Worm (Caenorhabditis elegans) whole organism, L4 larva: ENCODE data around the gene Y39A1A.3.

Source experiments
- D1046.2 ChIP-seq: fragments of 200-800 bp; sonication (Bioruptor generic); IDR thresholded peaks from 2 replicates; pipeline ENCODE4 v1.3.6; 2022; ENCODE audit warnings: missing genetic modification characterization, missing compliant biosample characterization
- F26F4.8 ChIP-seq: fragments of 200-800 bp; sonication (Bioruptor generic); conservative IDR thresholded peaks from 2 replicates; pipeline ENCODE4 v1.3.6; 2022; ENCODE audit warnings: missing genetic modification characterization, missing compliant biosample characterization
- F37D6.2 ChIP-seq: sonication (generic microtip); optimal IDR thresholded peaks from 2 replicates; lab custom pipeline; 2016; ENCODE audit warnings: mild to moderate bottlenecking, missing genetic modification characterization, missing compliant biosample characterization
- R02D3.7 ChIP-seq: fragments of 150-350 bp; sonication (generic microtip); optimal IDR thresholded peaks from 3 replicates; lab custom pipeline; 2014; ENCODE audit warnings: missing biosample characterization, missing genetic modification characterization
- Y5F2A.4 ChIP-seq: fragments of 200-800 bp; sonication (Bioruptor generic); optimal IDR thresholded peaks from 2 replicates; lab custom pipeline; 2018; ENCODE audit warnings: mild to moderate bottlenecking, missing genetic modification characterization, missing compliant biosample characterization
- Y75B8A.6 ChIP-seq: fragments of 200-800 bp; sonication (Bioruptor generic); IDR thresholded peaks from 2 replicates; pipeline ENCODE4 v1.3.6; 2022; ENCODE audit warnings: missing genetic modification reagents, missing genetic modification characterization, missing compliant biosample characterization
- ZK337.2 ChIP-seq: fragments of 200-800 bp; sonication (Bioruptor generic); IDR thresholded peaks from 2 replicates; pipeline ENCODE4 v1.3.6; 2022; ENCODE audit warnings: missing genetic modification reagents, missing genetic modification characterization, missing compliant biosample characterization
- aha-1 ChIP-seq: fragments of 150-350 bp; peaks from one replicate; lab custom pipeline; 2014; ENCODE audit warnings: missing biosample characterization, missing genetic modification characterization
- attf-4 ChIP-seq: sonication (generic microtip); optimal IDR thresholded peaks from 3 replicates; lab custom pipeline; 2017; ENCODE audit warnings: missing biosample characterization, missing genetic modification characterization
- ceh-20 ChIP-seq: fragments of 200-800 bp; sonication (Bioruptor generic); IDR thresholded peaks from 2 replicates; pipeline ENCODE4 v1.3.6; 2022; ENCODE audit warnings: missing genetic modification reagents, missing genetic modification characterization, missing compliant biosample characterization
- ceh-62 ChIP-seq: sonication (generic microtip); optimal IDR thresholded peaks from 2 replicates; lab custom pipeline; 2017; ENCODE audit warnings: missing biosample characterization, missing genetic modification characterization
- ceh-82 ChIP-seq: sonication (generic microtip); optimal IDR thresholded peaks from 2 replicates; lab custom pipeline; 2017; ENCODE audit warnings: missing biosample characterization, missing genetic modification characterization
- ces-1 ChIP-seq: fragments of 150-350 bp; sonication (generic microtip); optimal IDR thresholded peaks from 4 replicates; lab custom pipeline; 2014; ENCODE audit warnings: missing biosample characterization, missing genetic modification reagents, missing genetic modification characterization
- cey-2 ChIP-seq: sonication (generic microtip); optimal IDR thresholded peaks from 3 replicates; lab custom pipeline; 2017; ENCODE audit warnings: missing genetic modification characterization, mild to moderate bottlenecking, missing compliant biosample characterization, antibody characterized with exemption, borderline replicate concordance; ENCODE audit not compliant: insufficient read depth
- ctbp-1 ChIP-seq: fragments of 200-800 bp; sonication (Bioruptor generic); IDR thresholded peaks from 2 replicates; pipeline ENCODE4 v1.3.6; 2022; ENCODE audit warnings: missing genetic modification reagents, missing genetic modification characterization, missing compliant biosample characterization
- daf-12 ChIP-seq: fragments of 150-350 bp; optimal IDR thresholded peaks from 2 replicates; lab custom pipeline; 2014; ENCODE audit warnings: missing biosample characterization, missing genetic modification reagents, missing genetic modification characterization
- daf-19 ChIP-seq: fragments of 200-800 bp; sonication (Bioruptor generic); conservative IDR thresholded peaks from 2 replicates; pipeline ENCODE4 v1.3.6; 2022; ENCODE audit warnings: missing genetic modification characterization, missing compliant biosample characterization
- daf-8 ChIP-seq: fragments of 200-800 bp; sonication (Bioruptor generic); IDR thresholded peaks from 2 replicates; pipeline ENCODE4 v1.3.6; 2022; ENCODE audit warnings: missing genetic modification characterization, missing compliant biosample characterization
- dmd-8 ChIP-seq: fragments of 200-800 bp; sonication (Bioruptor generic); IDR thresholded peaks from 2 replicates; pipeline ENCODE4 v1.3.6; 2022; ENCODE audit warnings: missing genetic modification characterization, missing compliant biosample characterization
- dpl-1 ChIP-seq: fragments of 150-350 bp; optimal IDR thresholded peaks from 2 replicates; lab custom pipeline; 2014; ENCODE audit warnings: missing biosample characterization, missing genetic modification reagents, missing genetic modification characterization
- dve-1 ChIP-seq: sonication (generic microtip); optimal IDR thresholded peaks from 2 replicates; lab custom pipeline; 2017; ENCODE audit warnings: antibody characterized with exemption, mild to moderate bottlenecking, missing genetic modification characterization, missing compliant biosample characterization; ENCODE audit not compliant: insufficient read depth
- egl-27 ChIP-seq: sonication (generic microtip); optimal IDR thresholded peaks from 3 replicates; lab custom pipeline; 2017; ENCODE audit warnings: missing biosample characterization, missing genetic modification reagents, missing genetic modification characterization
- hif-1 ChIP-seq, 2 experiments: sonication (generic microtip); optimal IDR thresholded peaks; 2 replicates each; lab custom pipeline; 2016 to 2017; ENCODE audit warnings: missing compliant biosample characterization in 2 of 2, missing genetic modification characterization in 2 of 2, missing genetic modification reagents in 2 of 2, missing genotype in 2 of 2, mild to moderate bottlenecking in 1 of 2
- hlh-11 ChIP-seq: fragments of 200-800 bp; sonication (Bioruptor generic); optimal IDR thresholded peaks from 2 replicates; lab custom pipeline; 2018; ENCODE audit warnings: mild to moderate bottlenecking, missing genetic modification characterization, missing compliant biosample characterization
- hlh-30 ChIP-seq: sonication (generic microtip); optimal IDR thresholded peaks from 2 replicates; lab custom pipeline; 2017; ENCODE audit warnings: antibody characterized with exemption, mild to moderate bottlenecking, missing genetic modification characterization, missing compliant biosample characterization; ENCODE audit not compliant: insufficient read depth
- hmg-1.1 ChIP-seq: fragments of 200-800 bp; sonication (Bioruptor generic); IDR thresholded peaks from 2 replicates; pipeline ENCODE4 v1.3.6; 2022; ENCODE audit warnings: missing genetic modification reagents, missing genetic modification characterization, missing compliant biosample characterization
- lin-13 ChIP-seq: fragments of 150-350 bp; optimal IDR thresholded peaks from 2 replicates; lab custom pipeline; 2014; ENCODE audit warnings: missing biosample characterization, missing genetic modification reagents, missing genetic modification characterization
- lin-15B ChIP-seq: fragments of 150-350 bp; sonication (generic microtip); optimal IDR thresholded peaks from 3 replicates; lab custom pipeline; 2014; ENCODE audit warnings: missing biosample characterization, missing genetic modification characterization
- lin-29 ChIP-seq: fragments of 200-800 bp; sonication (Bioruptor generic); IDR thresholded peaks from 2 replicates; pipeline ENCODE4 v1.3.6; 2022; ENCODE audit warnings: missing genetic modification reagents, missing genetic modification characterization, missing compliant biosample characterization
- lir-3 ChIP-seq: sonication (generic microtip); optimal IDR thresholded peaks from 2 replicates; lab custom pipeline; 2016; ENCODE audit warnings: mild to moderate bottlenecking, missing genetic modification characterization, missing compliant biosample characterization
- lsy-2 ChIP-seq, 2 experiments: fragments of 150-350 bp in 1 of 2; sonication (generic microtip) in 1 of 2; optimal IDR thresholded peaks; 2 replicates each; lab custom pipeline; 2014 to 2017; ENCODE audit warnings: missing biosample characterization in 2 of 2, missing genetic modification characterization in 2 of 2
- mdl-1 ChIP-seq, 2 experiments: fragments of 150-350 bp in 1 of 2; sonication (generic microtip) in 1 of 2; optimal IDR thresholded peaks; 2 replicates each; lab custom pipeline; 2014 to 2017; ENCODE audit warnings: missing biosample characterization in 2 of 2, missing genetic modification characterization in 2 of 2
- mep-1 ChIP-seq: fragments of 150-350 bp; sonication (generic microtip); optimal IDR thresholded peaks from 3 replicates; lab custom pipeline; 2014; ENCODE audit warnings: missing biosample characterization, missing genetic modification characterization
- nhr-11 ChIP-seq: fragments of 150-350 bp; optimal IDR thresholded peaks from 2 replicates; lab custom pipeline; 2014; ENCODE audit warnings: missing biosample characterization, missing genetic modification characterization
- nhr-111 ChIP-seq: fragments of 200-800 bp; sonication (Bioruptor generic); optimal IDR thresholded peaks from 2 replicates; lab custom pipeline; 2018; ENCODE audit warnings: mild to moderate bottlenecking, missing genetic modification characterization, missing compliant biosample characterization
- nhr-237 ChIP-seq: sonication (generic microtip); optimal IDR thresholded peaks from 2 replicates; lab custom pipeline; 2017; ENCODE audit warnings: missing biosample characterization, missing genetic modification characterization
- nhr-42 ChIP-seq: fragments of 200-800 bp; sonication (Bioruptor generic); IDR thresholded peaks from 2 replicates; pipeline ENCODE4 v1.3.6; 2022; ENCODE audit warnings: missing genetic modification characterization, missing compliant biosample characterization
- nhr-48 ChIP-seq: sonication (generic microtip); optimal IDR thresholded peaks from 2 replicates; lab custom pipeline; 2016; ENCODE audit warnings: mild to moderate bottlenecking, missing genetic modification characterization, missing compliant biosample characterization
- php-3 ChIP-seq: fragments of 200-800 bp; sonication (Bioruptor generic); IDR thresholded peaks from 2 replicates; pipeline ENCODE4 v1.3.6; 2022; ENCODE audit warnings: missing genetic modification reagents, missing genetic modification characterization, missing compliant biosample characterization
- rbr-2 ChIP-seq: sonication (generic microtip); optimal IDR thresholded peaks from 2 replicates; lab custom pipeline; 2016; ENCODE audit warnings: missing genotype, missing genetic modification characterization, missing compliant biosample characterization
- snpc-1.2 ChIP-seq: fragments of 200-800 bp; sonication (Bioruptor generic); IDR thresholded peaks from 2 replicates; pipeline ENCODE4 v1.3.6; 2022; ENCODE audit warnings: missing genetic modification reagents, missing genetic modification characterization, missing compliant biosample characterization
- snpc-4 ChIP-seq: fragments of 150-350 bp; optimal IDR thresholded peaks from 2 replicates; lab custom pipeline; 2014; ENCODE audit warnings: missing biosample characterization, missing genetic modification characterization
- spr-3 ChIP-seq: fragments of 200-800 bp; sonication (Bioruptor generic); optimal IDR thresholded peaks from 2 replicates; lab custom pipeline; 2018; ENCODE audit warnings: mild to moderate bottlenecking, missing genetic modification characterization, missing compliant biosample characterization
- unc-130 ChIP-seq: sonication (generic microtip); optimal IDR thresholded peaks from 2 replicates; lab custom pipeline; 2016; ENCODE audit warnings: missing genetic modification reagents, missing genetic modification characterization, missing compliant biosample characterization
- unc-39 ChIP-seq: sonication (generic microtip); optimal IDR thresholded peaks from 2 replicates; lab custom pipeline; 2017; ENCODE audit warnings: missing biosample characterization, missing genetic modification characterization
- vab-7 ChIP-seq: fragments of 200-800 bp; sonication (Bioruptor generic); IDR thresholded peaks from 2 replicates; pipeline ENCODE4 v1.3.6; 2022; ENCODE audit warnings: missing genetic modification reagents, missing genetic modification characterization, missing compliant biosample characterization
- zag-1 ChIP-seq: fragments of 150-350 bp; optimal IDR thresholded peaks from 2 replicates; lab custom pipeline; 2014; ENCODE audit warnings: missing biosample characterization, missing genetic modification characterization
- zfp-2 ChIP-seq: sonication (generic microtip); optimal IDR thresholded peaks from 2 replicates; lab custom pipeline; 2016; ENCODE audit warnings: mild to moderate bottlenecking, missing genetic modification characterization, missing compliant biosample characterization
- zip-11 ChIP-seq: fragments of 200-800 bp; sonication (Bioruptor generic); IDR thresholded peaks from 2 replicates; pipeline ENCODE4 v1.3.6; 2022; ENCODE audit warnings: missing genetic modification characterization, missing compliant biosample characterization
- zip-2 ChIP-seq: fragments of 150-350 bp; optimal IDR thresholded peaks from 2 replicates; lab custom pipeline; 2014; ENCODE audit warnings: missing biosample characterization, missing genetic modification characterization
- ztf-11 ChIP-seq: fragments of 150-350 bp; optimal IDR thresholded peaks from 2 replicates; lab custom pipeline; 2014; ENCODE audit warnings: missing biosample characterization, missing genetic modification characterization
- ztf-7 ChIP-seq: fragments of 150-350 bp; optimal IDR thresholded peaks from 2 replicates; lab custom pipeline; 2014; ENCODE audit warnings: missing biosample characterization, missing genetic modification characterization

The Y39A1A.3 gene

ce11 chrIII:10629043-10629442 lies 32.8 kb upstream of the Y39A1A.3 start, which contains the start of gene swt-4:
Gene swt-4 (minus strand): TSS chrIII:10629143.
- TF ChIP-seq vab-7: no peak
- TF ChIP-seq ceh-62 (tag; lab: Kevin White, UChicago): no peak
- TF ChIP-seq nhr-237 (tag; lab: Kevin White, UChicago): no peak
- TF ChIP-seq dve-1 (tag; lab: Kevin White, UChicago): no peak
- no peak for TF ChIP-seq ztf-7 (tag; lab: Kevin White, UChicago)
- no peak for TF ChIP-seq zip-11 (GFP tag; lab: Robert Waterston, UW)
- TF ChIP-seq D1046.2 (GFP tag; lab: Robert Waterston, UW): no peak
- TF ChIP-seq ceh-20 (GFP tag; lab: Robert Waterston, UW): no peak
- TF ChIP-seq ztf-11: no peak
- TF ChIP-seq Y75B8A.6 (GFP tag; lab: Robert Waterston, UW): no peak
- no peak for TF ChIP-seq F26F4.8 (GFP tag; lab: Robert Waterston, UW)
- TF ChIP-seq hmg-1.1 (GFP tag; lab: Robert Waterston, UW): no peak

ce11 chrIII:10628360-10628759 lies 32.1 kb upstream of the Y39A1A.3 start:
- no peak for TF ChIP-seq R02D3.7
- no peak for TF ChIP-seq daf-19 (GFP tag; lab: Robert Waterston, UW)
- peak; percentile 32 for TF ChIP-seq hlh-30 (tag; lab: Kevin White, UChicago)
- TF ChIP-seq dmd-8 (GFP tag; lab: Robert Waterston, UW): no peak
- TF ChIP-seq rbr-2: no peak
- no peak for TF ChIP-seq nhr-11 (tag; lab: Kevin White, UChicago)
- no peak for TF ChIP-seq nhr-48 (tag; lab: Kevin White, UChicago)
- no peak for TF ChIP-seq daf-8 (GFP tag; lab: Robert Waterston, UW)
- TF ChIP-seq zfp-2: no peak
- TF ChIP-seq F37D6.2: no peak
- TF ChIP-seq mdl-1 (tag; optimal IDR thresholded peaks at IDR 0.05; lab: Kevin White, UChicago): peak in 1 of 2 experiments; percentile 73
- TF ChIP-seq mep-1 (tag; lab: Kevin White, UChicago): peak; percentile 13
- no peak for TF ChIP-seq egl-27 (tag; lab: Kevin White, UChicago)
- TF ChIP-seq lin-13 (GFP tag; lab: Kevin White, UChicago): peak; percentile 3
- TF ChIP-seq unc-39 (tag; lab: Kevin White, UChicago): no peak
- no peak for TF ChIP-seq ZK337.2
- peak; percentile 58 for TF ChIP-seq hlh-11 (tag; lab: Kevin White, UChicago)
- TF ChIP-seq snpc-4 (tag; lab: Kevin White, UChicago): no peak
- no peak for TF ChIP-seq zip-2 (tag; lab: Kevin White, UChicago)
- no peak for TF ChIP-seq lin-15B
- no peak for TF ChIP-seq nhr-42 (GFP tag; lab: Robert Waterston, UW)
- TF ChIP-seq ctbp-1 (GFP tag; lab: Robert Waterston, UW): no peak
- TF ChIP-seq aha-1 (tag; lab: Kevin White, UChicago): no peak
- no peak for TF ChIP-seq snpc-1.2 (GFP tag; lab: Robert Waterston, UW)
- no peak for TF ChIP-seq Y5F2A.4 (GFP tag; lab: Kevin White, UChicago)
- no peak for TF ChIP-seq unc-130 (GFP tag; lab: Kevin White, UChicago)
- TF ChIP-seq cey-2: no peak
- no peak for TF ChIP-seq php-3 (GFP tag; lab: Robert Waterston, UW)
- peak; percentile 31 for TF ChIP-seq dpl-1 (GFP tag; lab: Kevin White, UChicago)
- no peak for TF ChIP-seq attf-4
- TF ChIP-seq zag-1 (tag; lab: Kevin White, UChicago): no peak
- peak in 1 of 2 experiments; percentile 63 for TF ChIP-seq lsy-2 (tag; optimal IDR thresholded peaks at IDR 0.05; lab: Kevin White, UChicago)
- TF ChIP-seq lin-29: no peak
- no peak for TF ChIP-seq ztf-11
- TF ChIP-seq hif-1 (tag; optimal IDR thresholded peaks at IDR 0.05; lab: Kevin White, UChicago): no peak
- no peak for TF ChIP-seq ces-1
- TF ChIP-seq ceh-82 (tag; lab: Kevin White, UChicago): no peak
- no peak for TF ChIP-seq daf-12 (tag; lab: Kevin White, UChicago)
- TF ChIP-seq nhr-111: no peak
- no peak for TF ChIP-seq lir-3 (tag; lab: Kevin White, UChicago)
- TF ChIP-seq spr-3 (GFP tag; lab: Kevin White, UChicago): no peak
